Fruit fly (Drosophila melanogaster) whole organism, embryonic: Measurements from ENCODE around the gene CG13038.

Experiments
- Adf1 ChIP-seq: fragments of 200-800 bp; sonication (Bioruptor generic); IDR thresholded peaks from 2 replicates; pipeline ENCODE4 v1.3.6; 2022; ENCODE audit warnings: missing biosample characterization, missing genetic modification characterization
- Atf6 ChIP-seq: fragments of 200-800 bp; sonication (Bioruptor generic); IDR thresholded peaks from 2 replicates; pipeline ENCODE4 v1.3.6; 2022; ENCODE audit warnings: missing biosample characterization, missing genetic modification characterization
- Bgb ChIP-seq: fragments of 200-800 bp; sonication (Bioruptor generic); IDR thresholded peaks from 2 replicates; pipeline ENCODE4 v1.3.6; 2022; ENCODE audit warnings: missing biosample characterization, missing genetic modification characterization; ENCODE audit not compliant: partially characterized antibody
- CG10321 ChIP-seq: fragments of 200-800 bp; sonication (Bioruptor generic); IDR thresholded peaks from 2 replicates; pipeline ENCODE4 v1.3.6; 2022; ENCODE audit warnings: missing biosample characterization, missing genetic modification characterization
- CG10543 ChIP-seq: fragments of 200-800 bp; sonication (Bioruptor generic); optimal IDR thresholded peaks from 3 replicates; lab custom pipeline; 2017; ENCODE audit warnings: missing biosample characterization, mild to moderate bottlenecking, missing genetic modification characterization, moderate library complexity
- CG10959 ChIP-seq: fragments of 200-800 bp; sonication (Bioruptor generic); IDR thresholded peaks from 2 replicates; pipeline ENCODE4 v1.3.6; 2022; ENCODE audit warnings: missing biosample characterization, missing genetic modification characterization
- CG12391 ChIP-seq: fragments of 200-800 bp; sonication (Bioruptor generic); optimal IDR thresholded peaks from 3 replicates; lab custom pipeline; 2018; ENCODE audit warnings: missing biosample characterization, mild to moderate bottlenecking, missing genetic modification characterization, moderate library complexity
- CG13287 ChIP-seq: fragments of 200-800 bp; sonication (Bioruptor generic); IDR thresholded peaks from 2 replicates; pipeline ENCODE4 v1.3.6; 2022; ENCODE audit warnings: missing biosample characterization, missing genetic modification characterization; ENCODE audit not compliant: partially characterized antibody
- CG13624 ChIP-seq: fragments of 200-800 bp; sonication (Bioruptor generic); optimal IDR thresholded peaks from 2 replicates; lab custom pipeline; 2016; ENCODE audit warnings: missing biosample characterization, missing genetic modification characterization
- CG14965 ChIP-seq: fragments of 200-800 bp; sonication (Bioruptor generic); optimal IDR thresholded peaks from 2 replicates; lab custom pipeline; 2016; ENCODE audit warnings: missing biosample characterization, missing genetic modification characterization, borderline replicate concordance
- CG17359 ChIP-seq: fragments of 200-800 bp; sonication (Bioruptor generic); optimal IDR thresholded peaks from 3 replicates; lab custom pipeline; 2018; ENCODE audit warnings: missing biosample characterization, mild to moderate bottlenecking, missing genetic modification characterization, moderate library complexity
- CG17829 ChIP-seq: fragments of 200-800 bp; optimal IDR thresholded peaks from 2 replicates; lab custom pipeline; 2019; ENCODE audit warnings: missing biosample characterization, mild to moderate bottlenecking, missing genetic modification characterization, moderate library complexity
- CG2678 ChIP-seq: fragments of 200-800 bp; sonication (Bioruptor generic); optimal IDR thresholded peaks from 3 replicates; lab custom pipeline; 2019; ENCODE audit warnings: missing biosample characterization, mild to moderate bottlenecking, missing genetic modification characterization, moderate library complexity
- CG2875 ChIP-seq: fragments of 200-800 bp; sonication (Bioruptor generic); optimal IDR thresholded peaks from 2 replicates; lab custom pipeline; 2017; ENCODE audit warnings: missing biosample characterization, mild to moderate bottlenecking, missing genetic modification characterization, missing genetic modification reagents
- CG30403 ChIP-seq: fragments of 200-800 bp; sonication (Bioruptor generic); optimal IDR thresholded peaks from 3 replicates; lab custom pipeline; 2016; ENCODE audit warnings: missing biosample characterization, missing genetic modification characterization
- CG31441 ChIP-seq: fragments of 200-800 bp; sonication (Bioruptor generic); IDR thresholded peaks from 2 replicates; pipeline ENCODE4 v1.3.6; 2022; ENCODE audit warnings: missing biosample characterization, missing genetic modification characterization
- CG34224 ChIP-seq: fragments of 200-800 bp; sonication (Bioruptor generic); IDR thresholded peaks from 3 replicates; pipeline ENCODE4 v1.3.6; 2022; ENCODE audit warnings: missing biosample characterization, missing genetic modification characterization; ENCODE audit not compliant: partially characterized antibody
- CG4424 ChIP-seq: fragments of 200-800 bp; sonication (Bioruptor generic); optimal IDR thresholded peaks from 3 replicates; lab custom pipeline; 2016; ENCODE audit warnings: missing biosample characterization, missing genetic modification characterization
- CG6683 ChIP-seq: fragments of 200-800 bp; sonication (Bioruptor generic); optimal IDR thresholded peaks from 2 replicates; lab custom pipeline; 2017; ENCODE audit warnings: missing biosample characterization, mild to moderate bottlenecking, missing genetic modification characterization, missing genetic modification reagents
- CG7839 ChIP-seq: fragments of 200-800 bp; sonication (Bioruptor generic); optimal IDR thresholded peaks from 3 replicates; lab custom pipeline; 2018; ENCODE audit warnings: missing biosample characterization, mild to moderate bottlenecking, missing genetic modification characterization, moderate library complexity
- CG7963 ChIP-seq: fragments of 200-800 bp; sonication (Bioruptor generic); IDR thresholded peaks from 3 replicates; pipeline ENCODE4 v1.3.6; 2022; ENCODE audit warnings: missing biosample characterization, missing genetic modification characterization; ENCODE audit not compliant: partially characterized antibody
- CG8944 ChIP-seq: fragments of 200-800 bp; sonication (Bioruptor generic); optimal IDR thresholded peaks from 3 replicates; lab custom pipeline; 2016; ENCODE audit warnings: missing biosample characterization, missing genetic modification characterization
- CG9817 ChIP-seq: fragments of 200-800 bp; sonication (Bioruptor generic); optimal IDR thresholded peaks from 2 replicates; lab custom pipeline; 2018; ENCODE audit warnings: missing biosample characterization, mild to moderate bottlenecking, missing genetic modification characterization, moderate library complexity
- CTCF ChIP-seq: fragments of 200-800 bp; sonication (Bioruptor generic); optimal IDR thresholded peaks from 2 replicates; lab custom pipeline; 2017; ENCODE audit warnings: missing biosample characterization, mild to moderate bottlenecking, missing genetic modification characterization, moderate library complexity
- Doc2 ChIP-seq: fragments of 200-800 bp; sonication (Bioruptor generic); IDR thresholded peaks from 2 replicates; pipeline ENCODE4 v1.3.6; 2022; ENCODE audit warnings: missing biosample characterization, missing genetic modification characterization
- Fer1 ChIP-seq: fragments of 200-800 bp; sonication (Bioruptor generic); optimal IDR thresholded peaks from 2 replicates; lab custom pipeline; 2017; ENCODE audit warnings: missing biosample characterization, mild to moderate bottlenecking, missing genetic modification characterization
- Fer2 ChIP-seq: fragments of 200-800 bp; sonication (Bioruptor generic); optimal IDR thresholded peaks from 2 replicates; lab custom pipeline; 2018; ENCODE audit warnings: missing biosample characterization, mild to moderate bottlenecking, missing genetic modification characterization, moderate library complexity
- H2.0 ChIP-seq: fragments of 200-800 bp; sonication (Bioruptor generic); IDR thresholded peaks from 2 replicates; pipeline ENCODE4 v1.3.6; 2022; ENCODE audit warnings: missing biosample characterization, missing genetic modification characterization
- HmgD ChIP-seq: fragments of 200-800 bp; sonication (Bioruptor generic); optimal IDR thresholded peaks from 3 replicates; lab custom pipeline; 2016; ENCODE audit warnings: missing biosample characterization, missing genetic modification characterization
- NK7.1 ChIP-seq: fragments of 200-800 bp; sonication (Bioruptor generic); optimal IDR thresholded peaks from 3 replicates; lab custom pipeline; 2016; ENCODE audit warnings: missing biosample characterization, missing genetic modification characterization
- Oli ChIP-seq: fragments of 200-800 bp; sonication (Bioruptor generic); optimal IDR thresholded peaks from 2 replicates; lab custom pipeline; 2018; ENCODE audit warnings: missing biosample characterization, mild to moderate bottlenecking, missing genetic modification characterization, moderate library complexity
- Sox102F ChIP-seq: fragments of 200-800 bp; sonication (Bioruptor generic); optimal IDR thresholded peaks from 2 replicates; lab custom pipeline; 2018; ENCODE audit warnings: missing biosample characterization, mild to moderate bottlenecking, missing genetic modification characterization, moderate library complexity
- Tbp ChIP-seq: fragments of >200 bp; optimal IDR thresholded peaks from 2 replicates; lab custom pipeline; 2018; ENCODE audit warnings: missing biosample characterization, missing genetic modification characterization
- ab ChIP-seq: fragments of 200-800 bp; sonication (Bioruptor generic); optimal IDR thresholded peaks from 2 replicates; lab custom pipeline; 2016; ENCODE audit warnings: missing biosample characterization, missing genetic modification characterization
- bbx ChIP-seq: fragments of 200-800 bp; sonication (Bioruptor generic); IDR thresholded peaks from 2 replicates; pipeline ENCODE4 v1.3.6; 2022; ENCODE audit warnings: missing biosample characterization, missing genetic modification characterization; ENCODE audit not compliant: partially characterized antibody
- cas ChIP-seq: fragments of 200-800 bp; sonication (Bioruptor generic); IDR thresholded peaks from 2 replicates; pipeline ENCODE4 v1.3.6; 2022; ENCODE audit warnings: missing biosample characterization, missing genetic modification characterization
- caup ChIP-seq: fragments of 200-800 bp; sonication (Bioruptor generic); optimal IDR thresholded peaks from 3 replicates; lab custom pipeline; 2017; ENCODE audit warnings: missing biosample characterization, mild to moderate bottlenecking, missing genetic modification characterization, moderate library complexity; ENCODE audit not compliant: severe bottlenecking
- croc ChIP-seq: fragments of 200-800 bp; sonication (Bioruptor generic); conservative IDR thresholded peaks from 3 replicates; pipeline ENCODE4 v1.3.6; 2022; ENCODE audit warnings: missing biosample characterization, missing genetic modification characterization
- gcm2 ChIP-seq: fragments of 200-800 bp; sonication (Bioruptor generic); optimal IDR thresholded peaks from 2 replicates; lab custom pipeline; 2016; ENCODE audit warnings: missing biosample characterization, missing genetic modification characterization
- gem ChIP-seq: fragments of 200-800 bp; sonication (Bioruptor generic); optimal IDR thresholded peaks from 2 replicates; lab custom pipeline; 2019; ENCODE audit warnings: missing biosample characterization, mild to moderate bottlenecking, missing genetic modification characterization, moderate library complexity
- grn ChIP-seq: fragments of 200-800 bp; sonication (Bioruptor generic); optimal IDR thresholded peaks from 3 replicates; lab custom pipeline; 2017; ENCODE audit warnings: missing biosample characterization, missing genetic modification characterization
- hkb ChIP-seq, 2 experiments: fragments of 200-800 bp in 1 of 2; fragments of >200 bp in 1 of 2; sonication (Bioruptor generic) in 1 of 2; IDR thresholded peaks in 1 of 2; optimal IDR thresholded peaks in 1 of 2; 2 replicates each; pipeline versions ENCODE4 v1.3.6 to Lab custom; 2017 to 2022; ENCODE audit warnings: missing biosample characterization in 1 of 2, missing genetic modification characterization in 1 of 2
- peb ChIP-seq: fragments of 200-800 bp; sonication (Bioruptor generic); IDR thresholded peaks from 2 replicates; pipeline ENCODE4 v1.3.6; 2022; ENCODE audit warnings: missing biosample characterization, missing genetic modification characterization
- pho ChIP-seq: fragments of 200-800 bp; sonication (Bioruptor generic); optimal IDR thresholded peaks from 2 replicates; lab custom pipeline; 2016; ENCODE audit warnings: missing biosample characterization, missing genetic modification characterization
- pnt ChIP-seq: fragments of 200-800 bp; sonication (Bioruptor generic); optimal IDR thresholded peaks from 3 replicates; lab custom pipeline; 2016; ENCODE audit warnings: missing biosample characterization, missing genetic modification characterization
- sens ChIP-seq: fragments of 200-800 bp; sonication (Bioruptor generic); peaks from one replicate; lab custom pipeline; 2016; ENCODE audit warnings: missing biosample characterization, missing genetic modification characterization
- sna ChIP-seq: fragments of 200-800 bp; sonication (Bioruptor generic); IDR thresholded peaks from 2 replicates; pipeline ENCODE4 v1.3.6; 2022; ENCODE audit warnings: missing biosample characterization, missing genetic modification characterization; ENCODE audit not compliant: partially characterized antibody
- tx ChIP-seq: fragments of 200-800 bp; sonication (Bioruptor generic); optimal IDR thresholded peaks from 2 replicates; lab custom pipeline; 2016; ENCODE audit warnings: missing biosample characterization, missing genetic modification characterization
- wdn ChIP-seq: fragments of 200-800 bp; sonication (Bioruptor generic); IDR thresholded peaks from 2 replicates; pipeline ENCODE4 v1.3.6; 2022; ENCODE audit warnings: missing biosample characterization, missing genetic modification characterization

CG13038 gene

DNA sequence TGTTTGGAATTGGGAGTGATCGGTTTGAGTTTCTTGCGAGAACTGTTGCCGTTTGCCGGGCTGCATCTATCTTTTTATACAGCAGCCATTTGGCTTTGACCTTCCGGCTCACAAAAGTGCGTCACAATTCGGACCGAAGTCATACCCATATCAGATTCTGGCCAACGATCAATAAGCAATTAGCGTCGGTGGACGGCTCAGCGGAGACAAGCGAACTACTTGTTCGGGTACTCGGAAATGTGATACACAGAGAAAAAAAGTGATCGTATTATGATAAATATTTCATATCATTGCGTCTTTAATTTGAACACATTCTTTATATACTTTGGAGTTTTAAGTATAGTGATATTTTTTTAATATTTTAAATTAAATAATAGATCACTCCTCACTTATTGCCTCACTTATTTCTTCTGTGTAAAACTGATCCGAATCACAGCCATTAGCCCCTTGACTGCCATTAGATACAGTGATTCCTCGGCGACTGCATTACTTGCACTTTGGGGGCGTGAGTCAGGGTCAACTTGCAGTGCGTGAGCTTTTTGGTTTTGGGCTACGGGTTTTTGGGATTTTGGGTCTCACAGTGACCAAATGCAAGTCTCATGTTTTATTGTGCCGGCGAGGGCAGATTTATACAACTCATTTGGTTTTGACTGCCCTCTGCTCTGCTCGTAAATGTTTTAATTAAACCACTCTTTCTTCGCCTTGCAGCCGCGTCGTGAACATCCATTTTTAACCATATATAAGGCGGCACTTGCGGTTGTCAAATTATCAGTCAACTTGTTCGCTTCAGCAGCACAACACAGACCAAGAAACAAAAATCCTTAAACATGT, 21.7 kb downstream of the CG13038 start, which contains the start of the genes CG13043 and CG13063 (continued):
- TF ChIP-seq CG34224 (GFP tag; lab: Robert Waterston, UW) (no peak), CG17359 (tag; lab: Kevin White, UChicago) (no peak), CG2875 (GFP tag; lab: Kevin White, UChicago) (no peak), CG13624 (GFP tag; lab: Kevin White, UChicago) (no peak), peb (GFP tag; lab: Robert Waterston, UW) (no peak), Doc2 (no peak), CG31441 (GFP tag; lab: Robert Waterston, UW) (0 out of 2 replicates have a peak, but pooled peaks have one; percentile 23), pnt (GFP tag; lab: Kevin White, UChicago) (no peak), cas (no peak), CG9817 (no peak), Adf1 (GFP tag; lab: Robert Waterston, UW) (no peak), Tbp (GFP tag; lab: Kevin White, UChicago) (no peak), Sox102F (peak; percentile 35), CG7963 (GFP tag; lab: Robert Waterston, UW) (no peak), CG30403 (no peak), pho (no peak), Bgb (no peak), CG10543 (GFP tag; lab: Kevin White, UChicago) (no peak), Oli (peak; percentile 22), gcm2 (GFP tag; lab: Kevin White, UChicago) (no peak), CG13287 (no peak), CG12391 (tag; lab: Kevin White, UChicago) (no peak), CG4424 (GFP tag; lab: Kevin White, UChicago) (no peak), tx (GFP tag; lab: Kevin White, UChicago) (no peak), sna (GFP tag; lab: Robert Waterston, UW) (no peak), gem (peak; percentile 59), sens (GFP tag; lab: Kevin White, UChicago) (no peak), HmgD (GFP tag; lab: Kevin White, UChicago) (no peak), NK7.1 (GFP tag; lab: Kevin White, UChicago) (no peak), Fer2 (tag; lab: Kevin White, UChicago) (no peak), CG2678 (tag; lab: Kevin White, UChicago) (peak; percentile 42), ab (GFP tag; lab: Kevin White, UChicago) (no peak), Atf6 (GFP tag; lab: Robert Waterston, UW) (peak; percentile 15; the same call in 1 of the 2 replicates), grn (GFP tag; lab: Kevin White, UChicago) (no peak), CG14965 (GFP tag; lab: Kevin White, UChicago) (no peak), caup (GFP tag; lab: Kevin White, UChicago) (no peak), CG7839 (tag; lab: Kevin White, UChicago) (peak; percentile 26), hkb (optimal IDR thresholded peaks at IDR 0.05; lab: Kevin White, UChicago) (no peak), hkb (GFP tag; IDR thresholded peaks at IDR 0.05; lab: Robert Waterston, UW) (0 out of 2 replicates have a peak, but pooled peaks have one; percentile 25), bbx (no peak), CG10959 (GFP tag; lab: Robert Waterston, UW) (no peak), CG10321 (GFP tag; lab: Robert Waterston, UW) (no peak), Fer1 (GFP tag; lab: Kevin White, UChicago) (no peak), CG17829 (tag; lab: Kevin White, UChicago) (no peak), CG6683 (GFP tag; lab: Kevin White, UChicago) (no peak), croc (GFP tag; lab: Robert Waterston, UW) (no peak), H2.0 (0 out of 2 replicates have a peak, but pooled peaks have one; percentile 17), wdn (GFP tag; lab: Robert Waterston, UW) (no peak), CTCF (GFP tag; lab: Kevin White, UChicago) (no peak), CG8944 (GFP tag; lab: Kevin White, UChicago) (no peak)
